Fruit fly (Drosophila melanogaster) whole organism, embryonic: Measurements from ENCODE around the gene CG43693.

Experiments
- Ada2b ChIP-seq: fragments of 200-800 bp; sonication (Bioruptor generic); IDR thresholded peaks from 2 replicates; pipeline ENCODE4 v1.3.6; 2022; ENCODE audit warnings: missing biosample characterization, missing genetic modification characterization
- CG10209 ChIP-seq: fragments of 200-800 bp; sonication (Bioruptor generic); optimal IDR thresholded peaks from 3 replicates; lab custom pipeline; 2017; ENCODE audit warnings: missing biosample characterization, mild to moderate bottlenecking, missing genetic modification characterization, missing genetic modification reagents
- CG10321 ChIP-seq: fragments of 200-800 bp; sonication (Bioruptor generic); IDR thresholded peaks from 2 replicates; pipeline ENCODE4 v1.3.6; 2022; ENCODE audit warnings: missing biosample characterization, missing genetic modification characterization
- CG10431 ChIP-seq: fragments of 200-800 bp; sonication (Bioruptor generic); optimal IDR thresholded peaks from 3 replicates; lab custom pipeline; 2018; ENCODE audit warnings: missing biosample characterization, mild to moderate bottlenecking, missing genetic modification characterization
- CG13894 ChIP-seq: fragments of 200-800 bp; sonication (Bioruptor generic); optimal IDR thresholded peaks from 3 replicates; lab custom pipeline; 2018; ENCODE audit warnings: missing biosample characterization, mild to moderate bottlenecking, missing genetic modification characterization, moderate library complexity
- CG15479 ChIP-seq: fragments of 200-800 bp; sonication (Bioruptor generic); optimal IDR thresholded peaks from 3 replicates; lab custom pipeline; 2019; ENCODE audit warnings: missing biosample characterization, mild to moderate bottlenecking, missing genetic modification characterization, moderate library complexity
- CG15696 ChIP-seq: fragments of 200-800 bp; sonication (Bioruptor generic); optimal IDR thresholded peaks from 2 replicates; lab custom pipeline; 2019; ENCODE audit warnings: missing biosample characterization, mild to moderate bottlenecking, missing genetic modification characterization, moderate library complexity
- CG16813 ChIP-seq: fragments of 200-800 bp; sonication (Bioruptor generic); IDR thresholded peaks from 3 replicates; pipeline ENCODE4 v1.3.6; 2022; ENCODE audit warnings: missing biosample characterization, missing genetic modification characterization; ENCODE audit not compliant: partially characterized antibody
- CG17186 ChIP-seq: fragments of 200-800 bp; sonication (Bioruptor generic); optimal IDR thresholded peaks from 3 replicates; lab custom pipeline; 2017; ENCODE audit warnings: missing biosample characterization, missing genetic modification reagents, missing genetic modification characterization
- CG17612 ChIP-seq: fragments of 200-800 bp; sonication (Bioruptor generic); IDR thresholded peaks from 2 replicates; pipeline ENCODE4 v1.3.6; 2022; ENCODE audit warnings: missing biosample characterization, missing genetic modification characterization
- CG18011 ChIP-seq: fragments of 200-800 bp; sonication (Bioruptor generic); optimal IDR thresholded peaks from 2 replicates; lab custom pipeline; 2017; ENCODE audit warnings: missing biosample characterization, missing genetic modification characterization, mild to moderate bottlenecking, moderate library complexity, missing genotype
- CG30403 ChIP-seq: fragments of 200-800 bp; sonication (Bioruptor generic); optimal IDR thresholded peaks from 3 replicates; lab custom pipeline; 2016; ENCODE audit warnings: missing biosample characterization, missing genetic modification characterization
- CG30431 ChIP-seq: fragments of 200-800 bp; sonication (Bioruptor generic); optimal IDR thresholded peaks from 2 replicates; lab custom pipeline; 2017; ENCODE audit warnings: missing biosample characterization, missing genetic modification characterization
- CG8281 ChIP-seq: fragments of 200-800 bp; sonication (Bioruptor generic); optimal IDR thresholded peaks from 2 replicates; lab custom pipeline; 2018; ENCODE audit warnings: missing biosample characterization, mild to moderate bottlenecking, missing genetic modification characterization, moderate library complexity
- CG9797 ChIP-seq: fragments of 200-800 bp; sonication (Bioruptor generic); optimal IDR thresholded peaks from 3 replicates; lab custom pipeline; 2018; ENCODE audit warnings: missing biosample characterization, mild to moderate bottlenecking, missing genetic modification characterization
- CkIIα-i1 ChIP-seq: fragments of 200-800 bp; sonication (Bioruptor generic); IDR thresholded peaks from 2 replicates; pipeline ENCODE4 v1.3.6; 2022; ENCODE audit warnings: missing biosample characterization, missing genetic modification characterization
- CoRest ChIP-seq: fragments of 200-800 bp; sonication (Bioruptor generic); optimal IDR thresholded peaks from 3 replicates; lab custom pipeline; 2018; ENCODE audit warnings: missing biosample characterization, mild to moderate bottlenecking, missing genetic modification characterization, moderate library complexity
- Dll ChIP-seq: fragments of 200-800 bp; sonication (Bioruptor generic); IDR thresholded peaks from 4 replicates; pipeline ENCODE4 v1.3.6; 2022; ENCODE audit warnings: missing biosample characterization, missing genetic modification characterization; ENCODE audit not compliant: partially characterized antibody
- Doc3 ChIP-seq: fragments of 200-800 bp; sonication (Bioruptor generic); IDR thresholded peaks from 3 replicates; pipeline ENCODE4 v1.3.6; 2022; ENCODE audit warnings: missing biosample characterization, missing genetic modification characterization; ENCODE audit not compliant: partially characterized antibody
- E2f1 ChIP-seq: fragments of 200-800 bp; sonication (Bioruptor generic); IDR thresholded peaks from 2 replicates; pipeline ENCODE4 v1.3.6; 2022; ENCODE audit warnings: missing biosample characterization, missing genetic modification characterization
- Elba2 ChIP-seq: fragments of 200-800 bp; sonication (Bioruptor generic); optimal IDR thresholded peaks from 3 replicates; lab custom pipeline; 2016; ENCODE audit warnings: missing biosample characterization, missing genetic modification characterization
- Ets65A ChIP-seq: fragments of 200-800 bp; sonication (Bioruptor generic); peaks from one replicate; lab custom pipeline; 2016; ENCODE audit warnings: missing biosample characterization, missing genetic modification characterization
- Gsc ChIP-seq: fragments of 200-800 bp; sonication (Bioruptor generic); IDR thresholded peaks from 2 replicates; pipeline ENCODE4 v1.3.6; 2022; ENCODE audit warnings: missing biosample characterization, missing genetic modification characterization
- H2.0 ChIP-seq: fragments of 200-800 bp; sonication (Bioruptor generic); IDR thresholded peaks from 2 replicates; pipeline ENCODE4 v1.3.6; 2022; ENCODE audit warnings: missing biosample characterization, missing genetic modification characterization
- HmgD ChIP-seq: fragments of 200-800 bp; sonication (Bioruptor generic); optimal IDR thresholded peaks from 3 replicates; lab custom pipeline; 2016; ENCODE audit warnings: missing biosample characterization, missing genetic modification characterization
- Neu2 ChIP-seq: fragments of 200-800 bp; sonication (Bioruptor generic); optimal IDR thresholded peaks from 3 replicates; lab custom pipeline; 2016; ENCODE audit warnings: missing biosample characterization, missing genetic modification characterization, borderline replicate concordance
- NfI ChIP-seq: fragments of 200-800 bp; sonication (Bioruptor generic); optimal IDR thresholded peaks from 3 replicates; lab custom pipeline; 2018; ENCODE audit warnings: missing biosample characterization, mild to moderate bottlenecking, missing genetic modification characterization, moderate library complexity
- Rfx ChIP-seq: fragments of 200-800 bp; sonication (Bioruptor generic); IDR thresholded peaks from 2 replicates; pipeline ENCODE4 v1.3.6; 2022; ENCODE audit warnings: missing biosample characterization, missing genetic modification characterization
- Usf ChIP-seq: fragments of 200-800 bp; sonication (Bioruptor generic); optimal IDR thresholded peaks from 2 replicates; lab custom pipeline; 2017; ENCODE audit warnings: missing genotype, missing biosample characterization, missing genetic modification characterization
- ac ChIP-seq: fragments of 200-800 bp; sonication (Bioruptor generic); optimal IDR thresholded peaks from 3 replicates; lab custom pipeline; 2017; ENCODE audit warnings: missing biosample characterization, mild to moderate bottlenecking, missing genetic modification characterization
- cg ChIP-seq: fragments of 200-800 bp; sonication (Bioruptor generic); optimal IDR thresholded peaks from 3 replicates; lab custom pipeline; 2019; ENCODE audit warnings: missing biosample characterization, mild to moderate bottlenecking, missing genetic modification characterization, moderate library complexity
- crol ChIP-seq: fragments of 200-800 bp; sonication (Bioruptor generic); IDR thresholded peaks from 2 replicates; pipeline ENCODE4 v1.3.6; 2022; ENCODE audit warnings: missing biosample characterization, missing genetic modification characterization
- dan ChIP-seq: fragments of 200-800 bp; sonication (Bioruptor generic); IDR thresholded peaks from 2 replicates; pipeline ENCODE4 v1.3.6; 2022; ENCODE audit warnings: missing biosample characterization, missing genetic modification characterization
- eve ChIP-seq, 2 experiments: fragments of >200 bp; optimal IDR thresholded peaks; 2 replicates each; lab custom pipeline; 2017; ENCODE audit warnings: missing biosample characterization in 2 of 2, missing genetic modification characterization in 2 of 2
- fru ChIP-seq: fragments of >200 bp; optimal IDR thresholded peaks from 2 replicates; lab custom pipeline; 2017
- gsb ChIP-seq: fragments of 200-800 bp; sonication (Bioruptor generic); IDR thresholded peaks from 2 replicates; pipeline ENCODE4 v1.3.6; 2022; ENCODE audit warnings: missing biosample characterization, missing genetic modification characterization
- gt ChIP-seq: fragments of 200-800 bp; sonication (Bioruptor generic); IDR thresholded peaks from 2 replicates; pipeline ENCODE4 v1.3.6; 2022; ENCODE audit warnings: missing biosample characterization, missing genetic modification characterization
- knrl ChIP-seq: fragments of 200-800 bp; sonication (Bioruptor generic); IDR thresholded peaks from 3 replicates; pipeline ENCODE4 v1.3.6; 2022; ENCODE audit warnings: missing biosample characterization, missing genetic modification characterization; ENCODE audit not compliant: partially characterized antibody
- nau ChIP-seq: fragments of 200-800 bp; sonication (Bioruptor generic); optimal IDR thresholded peaks from 3 replicates; lab custom pipeline; 2017; ENCODE audit warnings: missing biosample characterization, mild to moderate bottlenecking, missing genetic modification characterization, missing genetic modification reagents
- odd ChIP-seq: fragments of 200-800 bp; sonication (Bioruptor generic); optimal IDR thresholded peaks from 2 replicates; lab custom pipeline; 2017; ENCODE audit warnings: missing biosample characterization, mild to moderate bottlenecking, missing genetic modification characterization
- p53 ChIP-seq: fragments of 200-800 bp; sonication (Bioruptor generic); optimal IDR thresholded peaks from 2 replicates; lab custom pipeline; 2016; ENCODE audit warnings: missing biosample characterization, missing genetic modification characterization
- pfk ChIP-seq: fragments of 200-800 bp; sonication (Bioruptor generic); optimal IDR thresholded peaks from 2 replicates; lab custom pipeline; 2018; ENCODE audit warnings: missing biosample characterization, mild to moderate bottlenecking, missing genetic modification characterization, moderate library complexity
- pita ChIP-seq: fragments of 200-800 bp; sonication (Bioruptor generic); optimal IDR thresholded peaks from 2 replicates; lab custom pipeline; 2017; ENCODE audit warnings: missing biosample characterization, mild to moderate bottlenecking, missing genetic modification characterization
- row ChIP-seq: fragments of 200-800 bp; sonication (Bioruptor generic); IDR thresholded peaks from 3 replicates; pipeline ENCODE4 v1.3.6; 2022; ENCODE audit warnings: missing biosample characterization, missing genetic modification characterization
- shn ChIP-seq: fragments of 200-800 bp; sonication (Bioruptor generic); optimal IDR thresholded peaks from 3 replicates; lab custom pipeline; 2016; ENCODE audit warnings: missing biosample characterization, missing genetic modification characterization
- tll ChIP-seq, 2 experiments: fragments of 200-800 bp in 1 of 2; fragments of >200 bp in 1 of 2; sonication (Bioruptor generic) in 1 of 2; optimal IDR thresholded peaks; 2 replicates each; lab custom pipeline; 2017 to 2019; ENCODE audit warnings: missing biosample characterization in 2 of 2, missing genetic modification characterization in 2 of 2, mild to moderate bottlenecking in 1 of 2, moderate library complexity in 1 of 2
- tna ChIP-seq: fragments of 200-800 bp; sonication (Bioruptor generic); IDR thresholded peaks from 2 replicates; pipeline ENCODE4 v1.3.6; 2022; ENCODE audit warnings: missing biosample characterization, missing genetic modification characterization; ENCODE audit not compliant: partially characterized antibody
- usp ChIP-seq: fragments of >200 bp; optimal IDR thresholded peaks from 2 replicates; lab custom pipeline; 2017; ENCODE audit warnings: missing biosample characterization, missing genetic modification characterization

The CG43693 gene

dm6 chr3L:11097982-11098663, 47.0 kb upstream of the CG43693 start, which contains the start of the genes Irbp18 and APP-BP1 (continued):
- TF ChIP-seq CG13894 (tag; lab: Kevin White, UChicago), result peak; percentile 86
- peak; percentile 94 for TF ChIP-seq CG30431 (GFP tag; lab: Kevin White, UChicago)
- peak; percentile 85 for TF ChIP-seq odd (GFP tag; lab: Kevin White, UChicago)
- TF ChIP-seq cg, result peak; percentile 22
- TF ChIP-seq Usf, result peak; percentile 86
- TF ChIP-seq CkIIα-i1 (GFP tag; lab: Robert Waterston, UW), result 0 out of 2 replicates have a peak, but pooled peaks have one; percentile 31
- TF ChIP-seq CG10321 (GFP tag; lab: Robert Waterston, UW), result peak; percentile 39; the same call in 1 of the 2 replicates
- TF ChIP-seq CoRest (tag; lab: Kevin White, UChicago), result peak; percentile 95
- TF ChIP-seq gsb (GFP tag; lab: Robert Waterston, UW), result peak; percentile 72
- no peak for TF ChIP-seq CG16813
- peak; percentile 90 for TF ChIP-seq Rfx (GFP tag; lab: Robert Waterston, UW)
- TF ChIP-seq Ets65A, result peak; percentile 99
- peak; percentile 79 for TF ChIP-seq CG8281 (tag; lab: Kevin White, UChicago)
- peak; percentile 95 for TF ChIP-seq NfI (GFP tag; lab: Kevin White, UChicago)
- TF ChIP-seq CG15479 (GFP tag; lab: Kevin White, UChicago), result peak; percentile 73
- TF ChIP-seq nau (GFP tag; lab: Kevin White, UChicago), result peak; percentile 92
- TF ChIP-seq usp (GFP tag; lab: Kevin White, UChicago), result no peak
- TF ChIP-seq CG10431 (GFP tag; lab: Kevin White, UChicago), result peak; percentile 78
- TF ChIP-seq tll (GFP tag; optimal IDR thresholded peaks at IDR 0.05; lab: Kevin White, UChicago), result peak in 1 of 2 experiments; percentile 37
- TF ChIP-seq HmgD (GFP tag; lab: Kevin White, UChicago), result peak; percentile 61
- TF ChIP-seq knrl (GFP tag; lab: Robert Waterston, UW), result no peak
- peak; percentile 97 for TF ChIP-seq Elba2 (GFP tag; lab: Kevin White, UChicago)
- peak; percentile 67 for TF ChIP-seq ac (GFP tag; lab: Kevin White, UChicago)
- no peak for TF ChIP-seq Doc3
- peak; percentile 56 for TF ChIP-seq Neu2 (GFP tag; lab: Kevin White, UChicago)
- TF ChIP-seq CG15696, result peak; percentile 73
- peak; percentile 76 for TF ChIP-seq H2.0 (GFP tag; lab: Robert Waterston, UW)
- TF ChIP-seq fru (lab: Kevin White, UChicago), result no peak
- no peak for TF ChIP-seq dan (GFP tag; lab: Robert Waterston, UW)
- no peak for TF ChIP-seq tna (GFP tag; lab: Robert Waterston, UW)
- TF ChIP-seq Dll (GFP tag; lab: Robert Waterston, UW), result no peak
- peak; percentile 87 for TF ChIP-seq p53 (GFP tag; lab: Kevin White, UChicago)
- TF ChIP-seq gt (GFP tag; lab: Robert Waterston, UW), result peak; percentile 45; the same call in 1 of the 2 replicates
- peak; percentile 43; the same call in 1 of the 2 replicates for TF ChIP-seq crol (GFP tag; lab: Robert Waterston, UW)
- peak; percentile 72 for TF ChIP-seq CG17612
- TF ChIP-seq CG10209 (GFP tag; lab: Kevin White, UChicago), result peak; percentile 96
- peak; percentile 88 for TF ChIP-seq CG18011 (GFP tag; lab: Kevin White, UChicago)
- TF ChIP-seq Ada2b, result peak; percentile 87
- TF ChIP-seq pfk, result peak; percentile 17
- peak; percentile 25 for TF ChIP-seq CG9797 (GFP tag; lab: Kevin White, UChicago)
- no peak for TF ChIP-seq eve (GFP tag; optimal IDR thresholded peaks at IDR 0.05; lab: Kevin White, UChicago)
- TF ChIP-seq CG17186 (GFP tag; lab: Kevin White, UChicago), result peak; percentile 87
- peak; percentile 90 for TF ChIP-seq E2f1
- peak; percentile 90 for TF ChIP-seq shn (GFP tag; lab: Kevin White, UChicago)
- TF ChIP-seq row (GFP tag; lab: Robert Waterston, UW), result peak; percentile 88
- TF ChIP-seq Gsc (GFP tag; lab: Robert Waterston, UW), result peak; percentile 58; the same call in 1 of the 2 replicates
- peak; percentile 98 for TF ChIP-seq CG30403 (GFP tag; lab: Kevin White, UChicago)
- TF ChIP-seq pita (GFP tag; lab: Kevin White, UChicago), result no peak
